Fruit fly (Drosophila melanogaster) whole organism: ENCODE data around the gene CG15021.

ENCODE experiments used
- CG8478 ChIP-seq: fragments of >200 bp; optimal IDR thresholded peaks from 2 replicates; lab custom pipeline; 2018; ENCODE audit warnings: inconsistent platforms
- Dll ChIP-seq: fragments of >200 bp; optimal IDR thresholded peaks from 2 replicates; lab custom pipeline; 2017
- EcR ChIP-seq, 2 experiments: fragments of >200 bp; optimal IDR thresholded peaks; 2 replicates each; lab custom pipeline; 2017; ENCODE audit warnings: missing biosample characterization in 2 of 2, missing genetic modification characterization in 2 of 2, missing genetic modification reagents in 2 of 2
- pan ChIP-seq: fragments of >200 bp; optimal IDR thresholded peaks from 2 replicates; lab custom pipeline; 2017
- psq ChIP-seq: fragments of >200 bp; optimal IDR thresholded peaks from 2 replicates; lab custom pipeline; 2017
- usp ChIP-seq: fragments of >200 bp; optimal IDR thresholded peaks from 2 replicates; lab custom pipeline; 2017; ENCODE audit warnings: missing biosample characterization, missing genetic modification characterization, mixed read lengths

The CG15021 gene

DNA sequence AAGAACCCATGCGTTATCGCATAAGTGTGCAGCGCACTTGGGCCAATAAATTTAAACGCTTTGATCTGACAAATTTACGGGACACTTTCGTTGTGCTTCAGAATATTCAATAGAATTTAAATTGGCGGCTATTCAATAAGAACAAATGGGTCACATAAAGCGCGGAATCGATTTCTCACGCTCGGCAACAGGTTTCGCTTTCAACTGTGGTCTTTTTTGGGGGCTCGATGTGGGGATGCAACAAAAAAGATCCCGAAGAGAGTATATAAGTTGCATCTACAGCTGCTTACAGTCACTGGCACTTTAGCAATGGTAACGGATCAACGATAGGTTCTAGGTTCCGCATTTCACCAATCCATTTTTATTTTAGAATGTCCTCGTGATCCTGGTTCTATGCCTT lies 36.2 kb downstream of the CG15021 start, which contains the start of gene CG11349:
Gene CG11349 (plus strand): TSS at position 301 of the 400 bp plus-strand sequence.
- no peak for TF ChIP-seq EcR (GFP tag; optimal IDR thresholded peaks at IDR 0.05; lab: Kevin White, UChicago)
- no peak for TF ChIP-seq CG8478 (lab: Kevin White, UChicago)
- TF ChIP-seq psq (lab: Kevin White, UChicago), result no peak
- no peak for TF ChIP-seq Dll
- TF ChIP-seq usp (GFP tag; lab: Kevin White, UChicago), result no peak
- no peak for TF ChIP-seq pan (lab: Kevin White, UChicago)

DNA sequence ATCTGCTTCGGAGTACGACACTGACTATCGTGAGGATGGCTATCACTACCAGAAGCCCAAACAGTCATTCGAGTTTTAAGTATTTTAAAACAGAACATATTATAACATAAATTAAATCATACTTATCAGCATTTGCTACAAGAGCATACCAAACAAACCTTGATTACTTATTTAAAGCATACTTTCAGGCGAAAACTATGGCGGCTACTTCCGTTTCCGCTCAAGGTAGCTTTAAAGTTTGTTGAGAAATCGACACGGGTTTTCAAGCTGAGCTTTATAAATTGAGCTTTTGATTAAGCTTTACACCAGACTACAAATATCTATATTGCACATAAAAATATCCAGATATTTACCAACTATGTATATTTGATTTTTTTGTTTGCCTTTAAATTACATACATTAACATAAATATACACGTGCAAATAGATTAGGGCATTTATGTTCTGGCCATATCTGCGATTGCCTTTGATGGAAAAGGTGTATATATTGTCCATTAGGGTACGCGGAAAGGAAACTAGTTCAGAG lies 38.5 kb downstream of the CG15021 start:
- TF ChIP-seq pan (lab: Kevin White, UChicago), result no peak
- TF ChIP-seq usp (GFP tag; lab: Kevin White, UChicago), result no peak
- no peak for TF ChIP-seq CG8478 (lab: Kevin White, UChicago)
- no peak for TF ChIP-seq psq (lab: Kevin White, UChicago)

DNA sequence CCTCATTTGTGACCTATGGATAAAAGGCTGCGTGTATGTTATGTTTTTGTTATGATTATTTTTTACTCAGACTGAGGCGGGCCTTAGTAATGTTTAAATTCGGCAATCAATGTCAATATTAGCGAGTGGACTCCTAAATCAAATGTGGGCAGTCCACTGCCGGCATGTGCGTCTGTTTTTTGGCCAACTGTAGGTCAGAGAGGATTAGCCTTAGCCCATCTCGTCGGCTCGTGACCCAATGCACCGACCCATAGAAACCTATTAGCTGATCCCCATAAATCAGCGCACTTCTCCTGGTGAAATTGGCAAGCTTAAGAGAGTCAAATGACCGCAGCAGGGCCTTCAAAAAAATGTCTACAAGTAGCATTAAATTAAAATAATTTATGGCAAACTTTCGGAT lies 39.2 kb downstream of the CG15021 start:
- TF ChIP-seq pan (lab: Kevin White, UChicago) (no peak), EcR (GFP tag; optimal IDR thresholded peaks at IDR 0.05; lab: Kevin White, UChicago) (no peak), CG8478 (lab: Kevin White, UChicago) (no peak), psq (lab: Kevin White, UChicago) (no peak), usp (GFP tag; lab: Kevin White, UChicago) (no peak), Dll (no peak)

DNA sequence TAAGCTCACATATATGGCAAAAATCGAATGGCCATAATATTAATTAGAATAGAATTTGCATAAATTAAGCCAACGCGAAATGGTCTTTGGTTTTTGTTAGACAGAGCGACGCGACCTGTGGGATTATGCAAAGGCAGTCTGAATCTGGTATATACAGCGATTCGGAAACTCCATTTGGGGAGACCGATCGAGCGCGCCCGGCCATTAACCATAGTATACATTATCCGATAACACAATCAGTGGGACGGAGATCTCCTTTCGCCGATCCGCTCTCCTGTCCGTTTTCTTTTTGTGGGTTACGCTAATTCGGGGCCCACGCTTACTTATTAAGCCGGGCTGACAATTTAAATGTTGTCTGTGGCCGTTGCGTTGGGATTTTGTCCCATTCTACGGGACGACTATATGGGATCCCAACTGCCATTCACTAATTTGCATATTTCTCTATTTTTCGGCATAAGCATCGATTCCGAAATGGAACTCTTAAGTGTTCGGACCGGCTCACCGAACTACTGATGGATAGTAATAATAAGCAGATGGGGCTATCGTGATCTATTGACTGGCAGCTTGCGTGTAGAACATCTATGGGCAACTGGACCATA lies 41.2 kb downstream of the CG15021 start:
- TF ChIP-seq psq (lab: Kevin White, UChicago) (no peak), usp (GFP tag; lab: Kevin White, UChicago) (no peak), pan (lab: Kevin White, UChicago) (no peak), Dll (no peak), EcR (GFP tag; optimal IDR thresholded peaks at IDR 0.05; lab: Kevin White, UChicago) (no peak), CG8478 (lab: Kevin White, UChicago) (no peak)

DNA sequence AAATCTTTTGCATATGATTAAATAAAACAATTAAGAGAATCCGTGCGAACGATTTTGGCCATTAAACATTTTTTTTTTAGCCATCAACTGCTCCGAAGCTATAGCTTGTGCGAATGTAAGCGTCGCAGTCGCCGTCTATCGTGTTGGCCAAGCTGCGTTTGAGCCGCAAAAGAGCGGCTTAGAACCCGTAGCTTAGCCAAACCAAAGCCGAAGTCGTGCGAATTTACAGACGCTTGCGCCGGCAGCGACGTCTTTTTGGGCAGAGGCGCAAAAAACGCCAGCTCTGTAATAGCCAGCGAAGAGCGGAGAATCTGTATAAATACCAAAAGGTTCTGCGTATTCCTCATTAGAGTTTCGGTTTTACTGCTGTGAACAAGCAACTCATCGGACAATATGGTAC lies 43.4 kb downstream of the CG15021 start, which contains the start of gene CG7465:
Gene CG7465 (plus strand): TSS at position 346 of the 400 bp plus-strand sequence.
- TF ChIP-seq Dll, result no peak
- TF ChIP-seq usp (GFP tag; lab: Kevin White, UChicago), result no peak
- TF ChIP-seq pan (lab: Kevin White, UChicago), result no peak

DNA sequence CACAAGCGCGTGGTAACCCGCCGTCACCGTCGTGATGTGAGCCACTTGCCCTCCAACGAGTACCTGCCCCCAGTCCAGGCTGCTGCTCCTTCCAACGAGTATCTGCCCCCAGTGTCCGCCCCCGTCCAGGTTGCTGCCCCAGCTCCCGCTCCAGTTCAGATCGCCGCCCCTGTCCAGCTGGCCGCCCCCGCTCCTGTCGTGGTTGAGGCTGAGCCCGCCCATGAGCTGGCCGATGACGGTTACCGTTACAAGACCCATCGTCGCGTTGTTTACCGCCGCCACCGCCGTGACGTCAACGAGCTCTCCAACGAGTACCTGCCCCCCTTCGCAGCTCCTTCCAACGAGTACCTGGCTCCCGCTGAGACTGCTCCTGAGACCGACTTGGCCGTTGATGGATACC lies 44.2 kb downstream of the CG15021 start:
- TF ChIP-seq pan (lab: Kevin White, UChicago) (no peak), CG8478 (lab: Kevin White, UChicago) (no peak), psq (lab: Kevin White, UChicago) (no peak), Dll (no peak), EcR (GFP tag; optimal IDR thresholded peaks at IDR 0.05; lab: Kevin White, UChicago) (no peak), usp (GFP tag; lab: Kevin White, UChicago) (no peak)

DNA sequence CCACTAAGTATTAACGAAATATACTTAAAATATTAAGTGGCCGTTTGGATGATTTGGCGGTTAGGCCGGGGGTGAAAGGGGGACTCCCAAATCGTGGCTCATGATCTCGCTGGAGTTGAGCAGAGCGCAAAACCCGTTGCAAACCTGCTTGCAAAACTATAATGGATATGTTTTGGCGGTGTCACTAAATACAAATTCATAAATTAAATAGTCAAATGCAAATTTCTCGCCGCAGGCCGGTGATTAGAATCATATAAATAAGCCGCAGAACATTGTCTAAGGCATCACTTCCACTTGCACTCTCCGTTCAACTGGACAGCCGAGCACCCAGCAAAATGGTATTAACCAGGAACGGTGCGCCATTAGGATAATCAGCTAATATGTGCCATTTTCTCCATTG lies 46.0 kb downstream of the CG15021 start, which contains the start of gene CG11350:
Gene CG11350 (plus strand): TSS at position 301 of the 400 bp plus-strand sequence.
- TF ChIP-seq CG8478 (lab: Kevin White, UChicago) (no peak), usp (GFP tag; lab: Kevin White, UChicago) (no peak), Dll (no peak), psq (lab: Kevin White, UChicago) (no peak), pan (lab: Kevin White, UChicago) (no peak), EcR (GFP tag; optimal IDR thresholded peaks at IDR 0.05; lab: Kevin White, UChicago) (no peak)

DNA sequence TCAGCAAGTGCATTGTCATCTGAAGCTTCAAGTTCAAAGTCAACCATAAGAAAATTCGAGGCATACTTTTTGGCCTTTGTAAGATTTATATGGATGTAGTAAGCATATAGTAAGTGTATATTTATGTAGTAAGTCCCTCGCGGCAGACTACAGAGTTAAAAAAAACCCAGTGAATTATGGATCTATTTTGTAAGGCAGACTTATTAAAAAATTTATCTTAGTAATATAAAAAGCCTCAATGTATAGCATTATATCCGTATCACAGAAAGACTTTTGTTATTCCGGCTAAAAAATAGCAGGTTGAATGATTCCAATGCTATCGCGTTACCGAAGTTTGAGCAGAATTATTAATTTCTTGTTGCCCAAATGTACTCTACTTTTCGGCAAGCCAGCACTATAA lies 48.1 kb downstream of the CG15021 start:
- TF ChIP-seq EcR (GFP tag; optimal IDR thresholded peaks at IDR 0.05; lab: Kevin White, UChicago) (no peak), pan (lab: Kevin White, UChicago) (no peak), usp (GFP tag; lab: Kevin White, UChicago) (no peak), psq (lab: Kevin White, UChicago) (no peak), Dll (no peak), CG8478 (lab: Kevin White, UChicago) (no peak)
